Worm (Caenorhabditis elegans) whole organism, L3 larva: Measurements from ENCODE around the gene C18H9.1.

Experiments
- daf-12 ChIP-seq: fragments of 150-350 bp; optimal IDR thresholded peaks from 2 replicates; lab custom pipeline; 2014; ENCODE audit warnings: missing biosample characterization, missing genetic modification reagents, missing genetic modification characterization
- fkh-10 ChIP-seq: sonication (generic microtip); optimal IDR thresholded peaks from 2 replicates; lab custom pipeline; 2017; ENCODE audit warnings: missing biosample characterization, missing genetic modification reagents, missing genetic modification characterization
- nhr-25 ChIP-seq: sonication (generic microtip); optimal IDR thresholded peaks from 2 replicates; lab custom pipeline; 2017; ENCODE audit warnings: missing biosample characterization, missing genetic modification characterization
- tbx-2 ChIP-seq: sonication (generic microtip); optimal IDR thresholded peaks from 2 replicates; lab custom pipeline; 2016; ENCODE audit warnings: mild to moderate bottlenecking, missing genetic modification characterization, missing compliant biosample characterization
- unc-62 ChIP-seq: fragments of 150-350 bp; sonication (generic microtip); optimal IDR thresholded peaks from 4 replicates; lab custom pipeline; 2014; ENCODE audit warnings: missing biosample characterization, missing genetic modification reagents, missing genetic modification characterization
- zag-1 ChIP-seq: fragments of 150-350 bp; optimal IDR thresholded peaks from 2 replicates; lab custom pipeline; 2014; ENCODE audit warnings: missing biosample characterization, missing genetic modification characterization

DNA sequence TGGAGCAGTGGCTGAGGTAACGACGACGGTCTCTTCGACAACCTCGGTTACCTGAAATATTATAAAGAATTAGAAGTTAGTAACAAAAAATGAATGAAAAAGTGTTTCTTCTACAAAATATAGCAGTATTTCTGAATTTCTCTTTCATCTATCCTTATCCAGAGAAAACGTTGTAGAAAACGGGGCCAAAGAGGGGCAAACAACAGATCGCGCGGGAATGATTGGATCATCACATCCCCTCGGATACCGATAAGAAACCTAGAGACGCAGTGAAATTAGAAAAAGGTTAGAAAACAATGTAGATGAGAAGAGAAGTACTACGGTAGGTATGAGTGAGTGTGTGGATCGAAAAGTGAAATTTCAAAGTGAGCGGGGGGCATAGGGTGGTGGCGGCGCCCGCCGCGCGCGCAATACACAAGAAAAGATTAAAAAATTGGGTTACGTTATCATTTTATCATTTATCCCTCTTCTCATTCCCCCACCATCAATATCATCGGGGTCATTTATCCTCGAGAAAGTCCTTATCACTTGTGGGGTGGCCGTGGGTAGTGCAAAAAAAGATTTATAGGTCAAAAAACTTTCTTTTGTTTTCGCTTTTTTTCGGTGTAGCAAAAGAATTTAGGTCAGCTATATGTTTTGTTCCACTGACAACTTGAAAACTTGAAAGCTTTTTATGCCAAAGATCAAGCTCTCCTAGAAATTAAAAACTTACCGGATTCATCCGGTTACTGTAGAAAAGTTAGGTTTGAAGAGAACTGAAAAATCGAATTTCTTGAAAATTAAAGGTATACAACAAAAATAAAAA is 13.5 kb downstream of the C18H9.1 start, which contains the start of the genes dpy-10 and T14B4.19:
- TF ChIP-seq unc-62 (GFP tag; lab: Kevin White, UChicago) (no peak), zag-1 (tag; lab: Kevin White, UChicago) (no peak), nhr-25 (no peak), fkh-10 (GFP tag; lab: Kevin White, UChicago) (no peak), tbx-2 (tag; lab: Kevin White, UChicago) (no peak), daf-12 (tag; lab: Kevin White, UChicago) (no peak)
